In genomic region chr3L:15235289-15236080, dm6 we compare ENCODE assay signal across 1 fruit fly cellular context.
A peak's percentile ranks its signal among the peaks of the same experiment; 100 is the strongest.
TF ChIP-seq lines count a peak whose summit lies in the region.

Gene Tollo, plus strand, starts transcription at chr3L:15235619.

TF ChIP-seq in whole organism, embryonic, 481 proteins besides CTCF, POLR2A, EP300 and RAD21 (continued from another document and continues in another):
- TF ChIP-seq lab (GFP tag; optimal IDR thresholded peaks at IDR 0.05; lab: Kevin White, UChicago) (no peak), tio (GFP tag; optimal IDR thresholded peaks at IDR 0.05; lab: Kevin White, UChicago) (no peak), ato (GFP tag; IDR thresholded peaks at IDR 0.05; lab: Robert Waterston, UW; ENCODE audit: partially characterized antibody) (peak; percentile 71; the same call in 1 of the 2 replicates), CG17912 (GFP tag; optimal IDR thresholded peaks at IDR 0.05; lab: Kevin White, UChicago) (no peak), zen2 (GFP tag; IDR thresholded peaks at IDR 0.05; lab: Robert Waterston, UW; ENCODE audit: partially characterized antibody) (peak; percentile 56; the same call in 2 of the 3 replicates), CG13775 (GFP tag; optimal IDR thresholded peaks at IDR 0.05; lab: Kevin White, UChicago) (no peak), Ets97D (GFP tag; optimal IDR thresholded peaks at IDR 0.05; lab: Kevin White, UChicago) (no peak), CG9437 (GFP tag; optimal IDR thresholded peaks at IDR 0.05; lab: Kevin White, UChicago) (no peak), CG8281 (tag; optimal IDR thresholded peaks at IDR 0.05; lab: Kevin White, UChicago) (peak; percentile 45), CG14710 (tag; optimal IDR thresholded peaks at IDR 0.05; lab: Kevin White, UChicago) (no peak), HmgD (GFP tag; optimal IDR thresholded peaks at IDR 0.05; lab: Kevin White, UChicago) (peak; percentile 36), Taf1 (GFP tag; IDR thresholded peaks at IDR 0.05; lab: Robert Waterston, UW) (no peak), sna (GFP tag; IDR thresholded peaks at IDR 0.05; lab: Robert Waterston, UW; ENCODE audit: partially characterized antibody) (0 out of 2 replicates have a peak, but pooled peaks have one; percentile 20), ara (GFP tag; IDR thresholded peaks at IDR 0.05; lab: Robert Waterston, UW) (no peak), CG42726 (GFP tag; IDR thresholded peaks at IDR 0.05; lab: Robert Waterston, UW; ENCODE audit: partially characterized antibody) (peak; percentile 87), ase (GFP tag; IDR thresholded peaks at IDR 0.05; lab: Robert Waterston, UW) (no peak), CG12659 (GFP tag; optimal IDR thresholded peaks at IDR 0.05; lab: Kevin White, UChicago) (no peak), crol (GFP tag; IDR thresholded peaks at IDR 0.05; lab: Robert Waterston, UW) (peak; percentile 78), Myb (GFP tag; optimal IDR thresholded peaks at IDR 0.05; lab: Kevin White, UChicago) (peak; percentile 22), Antp (GFP tag; optimal IDR thresholded peaks at IDR 0.05; lab: Kevin White, UChicago) (peak; percentile 44), nom (GFP tag; optimal IDR thresholded peaks at IDR 0.05; lab: Kevin White, UChicago) (peak; percentile 40), her (GFP tag; optimal IDR thresholded peaks at IDR 0.05; lab: Kevin White, UChicago) (no peak), D19A (tag; optimal IDR thresholded peaks at IDR 0.05; lab: Kevin White, UChicago) (peak; percentile 44), jumu (GFP tag; optimal IDR thresholded peaks at IDR 0.05; lab: Kevin White, UChicago) (peak; percentile 9), slp2 (GFP tag; optimal IDR thresholded peaks at IDR 0.05; lab: Kevin White, UChicago) (no peak), pfk (GFP tag; optimal IDR thresholded peaks at IDR 0.05; lab: Kevin White, UChicago) (no peak), CG16815 (GFP tag; optimal IDR thresholded peaks at IDR 0.05; lab: Kevin White, UChicago) (peak; percentile 27), Xrp1 (GFP tag; IDR thresholded peaks at IDR 0.05; lab: Robert Waterston, UW) (peak; percentile 21; the same call in 1 of the 2 replicates), Spps (tag; optimal IDR thresholded peaks at IDR 0.05; lab: Kevin White, UChicago) (no peak), CG17328 (GFP tag; IDR thresholded peaks at IDR 0.05; lab: Robert Waterston, UW) (no peak; the same call in 1 of the 2 replicates), wor (GFP tag; IDR thresholded peaks at IDR 0.05; lab: Robert Waterston, UW) (no peak), CG7786 (GFP tag; optimal IDR thresholded peaks at IDR 0.05; lab: Kevin White, UChicago) (peak; percentile 53), CG3163 (GFP tag; optimal IDR thresholded peaks at IDR 0.05; lab: Kevin White, UChicago) (no peak), ab (GFP tag; optimal IDR thresholded peaks at IDR 0.05; lab: Kevin White, UChicago) (no peak), CG30020 (tag; optimal IDR thresholded peaks at IDR 0.05; lab: Kevin White, UChicago) (no peak), lola (GFP tag; optimal IDR thresholded peaks at IDR 0.05; lab: Kevin White, UChicago) (no peak), sc (optimal IDR thresholded peaks at IDR 0.05; lab: Kevin White, UChicago) (no peak), sc (GFP tag; optimal IDR thresholded peaks at IDR 0.05; lab: Kevin White, UChicago) (no peak), CG34422 (GFP tag; IDR thresholded peaks at IDR 0.05; lab: Robert Waterston, UW) (0 out of 3 replicates have a peak, but pooled peaks have one; percentile 34), CG11504 (tag; optimal IDR thresholded peaks at IDR 0.05; lab: Kevin White, UChicago) (no peak), CG17359 (tag; optimal IDR thresholded peaks at IDR 0.05; lab: Kevin White, UChicago) (no peak), CG9215 (GFP tag; IDR thresholded peaks at IDR 0.05; lab: Robert Waterston, UW) (peak; percentile 50; the same call in 1 of the 2 replicates), ken (GFP tag; IDR thresholded peaks at IDR 0.05; lab: Robert Waterston, UW) (no peak; the same call in 2 of the 3 replicates), tll (GFP tag; optimal IDR thresholded peaks at IDR 0.05; lab: Kevin White, UChicago) (peak in 1 of 2 experiments; percentile 20), CG15696 (tag; optimal IDR thresholded peaks at IDR 0.05; lab: Kevin White, UChicago) (peak; percentile 35), CG12299 (tag; optimal IDR thresholded peaks at IDR 0.05; lab: Kevin White, UChicago) (no peak), CG2120 (GFP tag; optimal IDR thresholded peaks at IDR 0.05; lab: Kevin White, UChicago) (peak; percentile 40), Deaf1 (tag; optimal IDR thresholded peaks at IDR 0.05; lab: Kevin White, UChicago) (peak; percentile 73), CG43689 (GFP tag; IDR thresholded peaks at IDR 0.05; lab: Robert Waterston, UW) (no peak), CG10274 (GFP tag; optimal IDR thresholded peaks at IDR 0.05; lab: Kevin White, UChicago) (peak; percentile 3), CG11093 (GFP tag; IDR thresholded peaks at IDR 0.05; lab: Robert Waterston, UW) (no peak; the same call in 2 of the 3 replicates), bowl (GFP tag; IDR thresholded peaks at IDR 0.05; lab: Robert Waterston, UW) (no peak), Mad (GFP tag; optimal IDR thresholded peaks at IDR 0.05; lab: Kevin White, UChicago) (no peak), HLH3B (GFP tag; IDR thresholded peaks at IDR 0.05; lab: Robert Waterston, UW) (peak; percentile 46; the same call in 1 of the 2 replicates), CHES-1-like (GFP tag; optimal IDR thresholded peaks at IDR 0.05; lab: Kevin White, UChicago) (no peak), grn (GFP tag; optimal IDR thresholded peaks at IDR 0.05; lab: Kevin White, UChicago) (peak; percentile 74), CG11696 (GFP tag; IDR thresholded peaks at IDR 0.05; lab: Robert Waterston, UW) (no peak), CG32767 (GFP tag; IDR thresholded peaks at IDR 0.05; lab: Robert Waterston, UW) (peak; percentile 23; the same call in 1 of the 2 replicates), Ssrp (tag; optimal IDR thresholded peaks at IDR 0.05; lab: Kevin White, UChicago) (no peak), gce (GFP tag; IDR thresholded peaks at IDR 0.05; lab: Robert Waterston, UW) (no peak), Asciz (GFP tag; optimal IDR thresholded peaks at IDR 0.05; lab: Kevin White, UChicago) (peak; percentile 10), CG7839 (tag; optimal IDR thresholded peaks at IDR 0.05; lab: Kevin White, UChicago) (no peak), CG15073 (GFP tag; optimal IDR thresholded peaks at IDR 0.05; lab: Kevin White, UChicago) (no peak), CG2712 (tag; optimal IDR thresholded peaks at IDR 0.05; lab: Kevin White, UChicago) (no peak), chif (GFP tag; optimal IDR thresholded peaks at IDR 0.05; lab: Kevin White, UChicago) (peak in 1 of 2 experiments; percentile 10), yki (optimal IDR thresholded peaks at IDR 0.05; lab: Kevin White, UChicago) (no peak), E2f2 (GFP tag; IDR thresholded peaks at IDR 0.05; lab: Robert Waterston, UW) (peak; percentile 16; the same call in 1 of the 2 replicates), crp (GFP tag; optimal IDR thresholded peaks at IDR 0.05; lab: Kevin White, UChicago) (no peak), Opbp (GFP tag; IDR thresholded peaks at IDR 0.05; lab: Robert Waterston, UW; ENCODE audit: partially characterized antibody) (peak; percentile 73), hth (optimal IDR thresholded peaks at IDR 0.05; lab: Kevin White, UChicago) (no peak), CG12391 (tag; optimal IDR thresholded peaks at IDR 0.05; lab: Kevin White, UChicago) (no peak), CG31224 (GFP tag; IDR thresholded peaks at IDR 0.05; lab: Robert Waterston, UW) (no peak; the same call in 1 of the 2 replicates), Max (GFP tag; optimal IDR thresholded peaks at IDR 0.05; lab: Kevin White, UChicago) (no peak), CG12942 (GFP tag; optimal IDR thresholded peaks at IDR 0.05; lab: Kevin White, UChicago) (no peak), cato (GFP tag; optimal IDR thresholded peaks at IDR 0.05; lab: Kevin White, UChicago; ENCODE audit: borderline replicate concordance) (no peak), CG6175 (GFP tag; IDR thresholded peaks at IDR 0.05; lab: Robert Waterston, UW) (no peak), CG1603 (tag; optimal IDR thresholded peaks at IDR 0.05; lab: Kevin White, UChicago) (peak; percentile 51), CG31365 (tag; optimal IDR thresholded peaks at IDR 0.05; lab: Kevin White, UChicago) (no peak), corto (GFP tag; optimal IDR thresholded peaks at IDR 0.05; lab: Kevin White, UChicago) (no peak), CG10462 (GFP tag; optimal IDR thresholded peaks at IDR 0.05; lab: Kevin White, UChicago) (no peak), oc (tag; optimal IDR thresholded peaks at IDR 0.05; lab: Kevin White, UChicago) (peak; percentile 13), CG4328 (GFP tag; optimal IDR thresholded peaks at IDR 0.05; lab: Kevin White, UChicago) (no peak), CG18599 (GFP tag; optimal IDR thresholded peaks at IDR 0.05; lab: Kevin White, UChicago) (no peak), CG6791 (GFP tag; IDR thresholded peaks at IDR 0.05; lab: Robert Waterston, UW; ENCODE audit: partially characterized antibody) (peak; percentile 70), Dfd (GFP tag; optimal IDR thresholded peaks at IDR 0.05; lab: Kevin White, UChicago) (no peak), CG6689 (GFP tag; IDR thresholded peaks at IDR 0.05; lab: Robert Waterston, UW) (no peak), CG4424 (GFP tag; optimal IDR thresholded peaks at IDR 0.05; lab: Kevin White, UChicago) (no peak), danr (GFP tag; IDR thresholded peaks at IDR 0.05; lab: Robert Waterston, UW) (no peak), dmrt99B (tag; optimal IDR thresholded peaks at IDR 0.05; lab: Kevin White, UChicago) (no peak), bsh (GFP tag; optimal IDR thresholded peaks at IDR 0.05; lab: Kevin White, UChicago) (peak in 1 of 2 experiments; percentile 28), CG2889 (GFP tag; IDR thresholded peaks at IDR 0.05; lab: Robert Waterston, UW) (no peak), al (GFP tag; IDR thresholded peaks at IDR 0.05; lab: Robert Waterston, UW) (no peak), Drgx (GFP tag; IDR thresholded peaks at IDR 0.05; lab: Robert Waterston, UW) (peak; percentile 45; the same call in 1 of the 2 replicates), bcd (GFP tag; optimal IDR thresholded peaks at IDR 0.05; lab: Kevin White, UChicago) (peak; percentile 42), CG15514 (GFP tag; optimal IDR thresholded peaks at IDR 0.05; lab: Kevin White, UChicago) (no peak), NfI (GFP tag; optimal IDR thresholded peaks at IDR 0.05; lab: Kevin White, UChicago) (peak; percentile 33), amos (GFP tag; IDR thresholded peaks at IDR 0.05; lab: Robert Waterston, UW; ENCODE audit: partially characterized antibody) (peak; percentile 63; the same call in 1 of the 2 replicates), CG10565 (GFP tag; optimal IDR thresholded peaks at IDR 0.05; lab: Kevin White, UChicago) (no peak), trem (tag; optimal IDR thresholded peaks at IDR 0.05; lab: Kevin White, UChicago) (no peak), Dek (tag; optimal IDR thresholded peaks at IDR 0.05; lab: Kevin White, UChicago) (no peak), CG7963 (GFP tag; IDR thresholded peaks at IDR 0.05; lab: Robert Waterston, UW; ENCODE audit: partially characterized antibody) (no peak; the same call in 2 of the 3 replicates), CkIIα-i1 (GFP tag; IDR thresholded peaks at IDR 0.05; lab: Robert Waterston, UW) (no peak), CG33557 (GFP tag; optimal IDR thresholded peaks at IDR 0.05; lab: Kevin White, UChicago) (no peak), CG11398 (GFP tag; optimal IDR thresholded peaks at IDR 0.05; lab: Kevin White, UChicago) (no peak), kay (GFP tag; optimal IDR thresholded peaks at IDR 0.05; lab: Kevin White, UChicago) (no peak), pita (GFP tag; optimal IDR thresholded peaks at IDR 0.05; lab: Kevin White, UChicago) (no peak), Dip3 (GFP tag; optimal IDR thresholded peaks at IDR 0.05; lab: Kevin White, UChicago) (no peak), Gsc (GFP tag; IDR thresholded peaks at IDR 0.05; lab: Robert Waterston, UW) (no peak), CG12071 (GFP tag; optimal IDR thresholded peaks at IDR 0.05; lab: Kevin White, UChicago) (peak; percentile 33), pum (GFP tag; optimal IDR thresholded peaks at IDR 0.05; lab: Kevin White, UChicago) (peak; percentile 30), h (optimal IDR thresholded peaks at IDR 0.05; lab: Kevin White, UChicago) (no peak), MTF-1 (GFP tag; optimal IDR thresholded peaks at IDR 0.05; lab: Kevin White, UChicago; ENCODE audit: borderline replicate concordance) (no peak), Pdp1 (GFP tag; optimal IDR thresholded peaks at IDR 0.05; lab: Kevin White, UChicago) (peak; percentile 37 to 50), CG6254 (GFP tag; optimal IDR thresholded peaks at IDR 0.05; lab: Kevin White, UChicago) (no peak), crc (GFP tag; optimal IDR thresholded peaks at IDR 0.05; lab: Kevin White, UChicago) (no peak), tgo (GFP tag; IDR thresholded peaks at IDR 0.05; lab: Robert Waterston, UW) (peak; percentile 39; the same call in 2 of the 3 replicates), zf30C (GFP tag; optimal IDR thresholded peaks at IDR 0.05; lab: Kevin White, UChicago) (peak; percentile 37), gsb-n (tag; optimal IDR thresholded peaks at IDR 0.05; lab: Kevin White, UChicago) (peak; percentile 9), CG2678 (tag; optimal IDR thresholded peaks at IDR 0.05; lab: Kevin White, UChicago) (no peak), lov (optimal IDR thresholded peaks at IDR 0.05; lab: Kevin White, UChicago) (no peak), lov (GFP tag; IDR thresholded peaks at IDR 0.05; lab: Robert Waterston, UW) (no peak), CG13624 (GFP tag; optimal IDR thresholded peaks at IDR 0.05; lab: Kevin White, UChicago) (no peak), gem (tag; optimal IDR thresholded peaks at IDR 0.05; lab: Kevin White, UChicago) (peak; percentile 38), CG17802 (tag; optimal IDR thresholded peaks at IDR 0.05; lab: Kevin White, UChicago) (peak; percentile 10), CG17385 (GFP tag; optimal IDR thresholded peaks at IDR 0.05; lab: Kevin White, UChicago) (peak; percentile 35), Six4 (GFP tag; optimal IDR thresholded peaks at IDR 0.05; lab: Kevin White, UChicago) (no peak), CG5180 (GFP tag; optimal IDR thresholded peaks at IDR 0.05; lab: Kevin White, UChicago) (peak; percentile 55), HLH54F (GFP tag; optimal IDR thresholded peaks at IDR 0.05; lab: Kevin White, UChicago) (peak; percentile 12), Elba2 (GFP tag; optimal IDR thresholded peaks at IDR 0.05; lab: Kevin White, UChicago) (no peak), CG12236 (GFP tag; optimal IDR thresholded peaks at IDR 0.05; lab: Kevin White, UChicago) (no peak), CG18619 (GFP tag; optimal IDR thresholded peaks at IDR 0.05; lab: Kevin White, UChicago) (no peak), ro (GFP tag; IDR thresholded peaks at IDR 0.05; lab: Robert Waterston, UW) (no peak)
